Fruit fly (Drosophila melanogaster) whole organism, prepupa: ENCODE results near the gene pr.

Experiments
- CG10631 ChIP-seq: fragments of 200-800 bp; sonication (Bioruptor generic); optimal IDR thresholded peaks from 2 replicates; lab custom pipeline; 2016; ENCODE audit warnings: missing biosample characterization, missing genetic modification characterization
- CG11294 ChIP-seq: fragments of 200-800 bp; sonication (Bioruptor generic); IDR thresholded peaks from 2 replicates; pipeline ENCODE4 v1.3.6; 2022; ENCODE audit warnings: missing biosample characterization, missing genetic modification characterization
- CG15336 ChIP-seq: fragments of 200-800 bp; sonication (Bioruptor generic); IDR thresholded peaks from 2 replicates; pipeline ENCODE4 v1.3.6; 2022; ENCODE audit warnings: missing biosample characterization, missing genetic modification characterization
- CG31627 ChIP-seq: fragments of 200-800 bp; sonication (Bioruptor generic); optimal IDR thresholded peaks from 3 replicates; lab custom pipeline; 2016; ENCODE audit warnings: missing biosample characterization, missing genetic modification characterization
- CG32006 ChIP-seq: fragments of 200-800 bp; sonication (Bioruptor generic); optimal IDR thresholded peaks from 3 replicates; lab custom pipeline; 2017; ENCODE audit warnings: missing biosample characterization, mild to moderate bottlenecking, missing genetic modification characterization
- CG6808 ChIP-seq: fragments of 200-800 bp; sonication (Bioruptor generic); optimal IDR thresholded peaks from 3 replicates; lab custom pipeline; 2017; ENCODE audit warnings: missing biosample characterization, missing genetic modification characterization, mild to moderate bottlenecking, moderate library complexity, missing genetic modification reagents
- Eip78C ChIP-seq: fragments of 200-800 bp; sonication (Bioruptor generic); peaks from one replicate; lab custom pipeline; 2016; ENCODE audit warnings: missing biosample characterization, missing genetic modification characterization
- Hr38 ChIP-seq: sonication (Bioruptor generic); optimal IDR thresholded peaks from 2 replicates; lab custom pipeline; 2016; ENCODE audit warnings: missing biosample characterization, missing genetic modification characterization
- OdsH ChIP-seq: fragments of 200-800 bp; sonication (Bioruptor generic); optimal IDR thresholded peaks from 3 replicates; lab custom pipeline; 2016; ENCODE audit warnings: missing biosample characterization, missing genetic modification characterization
- achi ChIP-seq: fragments of 200-800 bp; sonication (Bioruptor generic); optimal IDR thresholded peaks from 3 replicates; lab custom pipeline; 2016; ENCODE audit warnings: missing biosample characterization, missing genetic modification characterization

DNA sequence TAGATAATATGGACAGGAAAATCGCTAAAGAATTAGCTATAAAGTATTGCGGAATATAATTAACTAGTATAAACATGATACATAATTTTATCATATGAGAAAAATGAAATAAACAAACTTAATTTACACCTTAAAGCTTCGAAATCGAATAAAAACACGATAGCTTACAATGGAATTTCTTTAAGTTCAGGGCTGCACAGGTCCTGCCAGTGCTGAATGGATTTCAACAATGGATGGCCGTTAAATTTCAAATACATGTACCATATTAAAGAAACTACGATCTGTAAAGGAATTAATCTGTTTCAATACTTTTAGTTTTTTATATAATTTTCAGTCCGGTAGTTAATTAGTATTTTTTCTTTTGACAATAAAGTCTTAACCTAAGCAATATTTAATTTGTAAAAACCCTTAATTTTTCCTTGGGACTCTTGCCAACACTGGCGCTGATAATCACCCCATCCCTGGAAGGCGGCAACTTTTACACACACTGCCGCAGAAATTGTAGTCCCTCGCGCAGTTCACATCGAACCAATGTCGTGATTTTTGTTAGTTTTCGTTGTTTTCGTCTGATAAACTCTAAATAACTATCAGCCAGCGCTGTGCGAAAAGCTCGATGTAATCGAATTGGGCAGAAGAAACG is 14.1 kb downstream of the pr start, which contains the start of the genes barr and lok:
- TF ChIP-seq CG6808 (GFP tag; lab: Kevin White, UChicago) = no peak
- no peak for TF ChIP-seq CG15336
- TF ChIP-seq CG11294 (GFP tag; lab: Robert Waterston, UW) = no peak
- TF ChIP-seq CG10631 (GFP tag; lab: Kevin White, UChicago) = peak; percentile 59
- peak; percentile 56 for TF ChIP-seq OdsH (GFP tag; lab: Kevin White, UChicago)
- peak; percentile 44 for TF ChIP-seq CG32006 (GFP tag; lab: Kevin White, UChicago)
- peak; percentile 75 for TF ChIP-seq CG31627 (GFP tag; lab: Kevin White, UChicago)
- peak; percentile 49 for TF ChIP-seq achi
- TF ChIP-seq Hr38 (GFP tag; lab: Kevin White, UChicago) = no peak
- TF ChIP-seq Eip78C (GFP tag; lab: Kevin White, UChicago) = peak; percentile 38
